In genomic region chrIII:6144390-6144962, ce11 we compare ENCODE assay signal across 3 worm cellular contexts.
TF ChIP-seq lines count a peak whose summit lies in the region.

No protein-coding gene starts in this region.

TF ChIP-seq in whole organism, L1 larva, 84 proteins besides CTCF, POLR2A, EP300 and RAD21 (continued from another document):
- TF ChIP-seq mep-1 (tag; optimal IDR thresholded peaks at IDR 0.05; lab: Kevin White, UChicago) (no peak), hlh-17 (GFP tag; optimal IDR thresholded peaks at IDR 0.05; lab: Kevin White, UChicago; ENCODE audit: borderline replicate concordance) (no peak), Y116A8C.19 (tag; optimal IDR thresholded peaks at IDR 0.05; lab: Kevin White, UChicago; ENCODE audit: borderline replicate concordance) (no peak), lin-35 (GFP tag; optimal IDR thresholded peaks at IDR 0.05; lab: Kevin White, UChicago) (peak in 1 of 2 experiments; percentile 30), blmp-1 (tag; optimal IDR thresholded peaks at IDR 0.05; lab: Kevin White, UChicago) (peak; percentile 86), unc-130 (tag; optimal IDR thresholded peaks at IDR 0.05; lab: Kevin White, UChicago) (peak; percentile 41), snu-23 (GFP tag; optimal IDR thresholded peaks at IDR 0.05; lab: Kevin White, UChicago) (peak; percentile 42)

TF ChIP-seq in whole organism, L2 larva, 48 proteins besides CTCF, POLR2A, EP300 and RAD21 (continued from another document):
- peak in 1 of 2 experiments; percentile 33 for TF ChIP-seq lsy-2 (tag; optimal IDR thresholded peaks at IDR 0.05; lab: Kevin White, UChicago)
- peak; percentile 10 for TF ChIP-seq gmeb-1 (tag; optimal IDR thresholded peaks at IDR 0.05; lab: Kevin White, UChicago)
- TF ChIP-seq mab-5 (tag; optimal IDR thresholded peaks at IDR 0.05; lab: Kevin White, UChicago) = no peak
- no peak for TF ChIP-seq zag-1 (tag; optimal IDR thresholded peaks at IDR 0.05; lab: Kevin White, UChicago)
- TF ChIP-seq nhr-237 (tag; optimal IDR thresholded peaks at IDR 0.05; lab: Kevin White, UChicago) = no peak
- no peak for TF ChIP-seq elt-1 (tag; optimal IDR thresholded peaks at IDR 0.05; lab: Kevin White, UChicago)
- TF ChIP-seq ceh-16 (tag; optimal IDR thresholded peaks at IDR 0.05; lab: Kevin White, UChicago) = no peak
- TF ChIP-seq R02D3.7 (tag; optimal IDR thresholded peaks at IDR 0.05; lab: Kevin White, UChicago) = no peak
- peak; percentile 0 for TF ChIP-seq sma-3 (GFP tag; optimal IDR thresholded peaks at IDR 0.05; lab: Kevin White, UChicago)
- peak; percentile 24 for TF ChIP-seq sma-9 (GFP tag; optimal IDR thresholded peaks at IDR 0.05; lab: Kevin White, UChicago)
- TF ChIP-seq sma-9 (tag; optimal IDR thresholded peaks at IDR 0.05; lab: Kevin White, UChicago) = no peak
- peak; percentile 97 for TF ChIP-seq nhr-129 (tag; optimal IDR thresholded peaks at IDR 0.05; lab: Kevin White, UChicago)
- TF ChIP-seq aly-2 (tag; optimal IDR thresholded peaks at IDR 0.05; lab: Kevin White, UChicago) = no peak
TF ChIP-seq in whole organism, L2 larva: peak in this region for 8.

TF ChIP-seq in whole organism, L4 larva, 104 proteins besides CTCF, POLR2A, EP300 and RAD21 (continued from another document):
- no peak for TF ChIP-seq attf-4 (tag; optimal IDR thresholded peaks at IDR 0.05; lab: Kevin White, UChicago)
- TF ChIP-seq T26A8.4 (GFP tag; IDR thresholded peaks at IDR 0.05; lab: Robert Waterston, UW) = no peak
- TF ChIP-seq spr-3 (GFP tag; optimal IDR thresholded peaks at IDR 0.05; lab: Kevin White, UChicago) = no peak
- peak; percentile 22 for TF ChIP-seq hlh-11 (tag; optimal IDR thresholded peaks at IDR 0.05; lab: Kevin White, UChicago)
- no peak for TF ChIP-seq arid-1 (GFP tag; conservative IDR thresholded peaks at IDR 0.05; lab: Robert Waterston, UW)
- TF ChIP-seq nhr-77 (tag; optimal IDR thresholded peaks at IDR 0.05; lab: Kevin White, UChicago) = no peak
- no peak for TF ChIP-seq saeg-2 (GFP tag; IDR thresholded peaks at IDR 0.05; lab: Robert Waterston, UW)
- TF ChIP-seq dmd-9 (GFP tag; IDR thresholded peaks at IDR 0.05; lab: Robert Waterston, UW) = no peak
- TF ChIP-seq rbr-2 (tag; optimal IDR thresholded peaks at IDR 0.05; lab: Kevin White, UChicago) = no peak
- no peak for TF ChIP-seq ZK337.2 (GFP tag; IDR thresholded peaks at IDR 0.05; lab: Robert Waterston, UW)
- TF ChIP-seq hlh-30 (tag; optimal IDR thresholded peaks at IDR 0.05; lab: Kevin White, UChicago; ENCODE audit: insufficient read depth) = peak; percentile 80
- TF ChIP-seq zip-11 (GFP tag; IDR thresholded peaks at IDR 0.05; lab: Robert Waterston, UW) = no peak
- peak; percentile 81 for TF ChIP-seq nhr-11 (tag; optimal IDR thresholded peaks at IDR 0.05; lab: Kevin White, UChicago)
- no peak for TF ChIP-seq zip-2 (tag; optimal IDR thresholded peaks at IDR 0.05; lab: Kevin White, UChicago)
- no peak for TF ChIP-seq daf-12 (tag; optimal IDR thresholded peaks at IDR 0.05; lab: Kevin White, UChicago)
- TF ChIP-seq ceh-62 (tag; optimal IDR thresholded peaks at IDR 0.05; lab: Kevin White, UChicago) = no peak
- TF ChIP-seq lin-13 (GFP tag; optimal IDR thresholded peaks at IDR 0.05; lab: Kevin White, UChicago) = no peak
- no peak for TF ChIP-seq jun-1 (tag; optimal IDR thresholded peaks at IDR 0.05; lab: Kevin White, UChicago)
- TF ChIP-seq spr-1 (tag; optimal IDR thresholded peaks at IDR 0.05; lab: Kevin White, UChicago) = no peak
